Worm (Caenorhabditis elegans) whole organism, late embryonic: Measurements from ENCODE around the gene clec-226.

Source experiments
- K09A11.1 ChIP-seq: sonication (generic microtip); optimal IDR thresholded peaks from 2 replicates; lab custom pipeline; 2017; ENCODE audit warnings: antibody characterized with exemption, mild to moderate bottlenecking, missing genetic modification characterization, missing compliant biosample characterization; ENCODE audit not compliant: insufficient read depth
- Y22D7AL.16 ChIP-seq: sonication (generic microtip); optimal IDR thresholded peaks from 2 replicates; lab custom pipeline; 2016; ENCODE audit warnings: missing genetic modification characterization, missing compliant biosample characterization
- ahr-1 ChIP-seq: sonication (generic microtip); optimal IDR thresholded peaks from 2 replicates; lab custom pipeline; 2016; ENCODE audit warnings: missing genetic modification characterization, missing compliant biosample characterization
- ama-1 ChIP-seq: fragments of 150-350 bp; optimal IDR thresholded peaks from 2 replicates; lab custom pipeline; 2014
- ceh-19 ChIP-seq: fragments of 200-800 bp; sonication (Bioruptor generic); optimal IDR thresholded peaks from 2 replicates; lab custom pipeline; 2018; ENCODE audit warnings: mild to moderate bottlenecking, missing genetic modification characterization, missing compliant biosample characterization
- ceh-22 ChIP-seq: sonication (generic microtip); optimal IDR thresholded peaks from 2 replicates; lab custom pipeline; 2017; ENCODE audit warnings: missing biosample characterization, missing genetic modification characterization
- ceh-31 ChIP-seq: sonication (generic microtip); optimal IDR thresholded peaks from 2 replicates; lab custom pipeline; 2016; ENCODE audit warnings: missing genetic modification characterization, missing compliant biosample characterization
- ceh-45 ChIP-seq: fragments of 200-800 bp; sonication (Bioruptor generic); IDR thresholded peaks from 2 replicates; pipeline ENCODE4 v1.3.6; 2022; ENCODE audit warnings: missing genetic modification reagents, missing genetic modification characterization, missing compliant biosample characterization
- ceh-48 ChIP-seq: sonication (generic microtip); optimal IDR thresholded peaks from 2 replicates; lab custom pipeline; 2016; ENCODE audit warnings: missing genetic modification characterization, inconsistent platforms, missing compliant biosample characterization
- ceh-6 ChIP-seq: fragments of 200-800 bp; sonication (Bioruptor generic); optimal IDR thresholded peaks from 2 replicates; lab custom pipeline; 2018; ENCODE audit warnings: mild to moderate bottlenecking, missing genetic modification characterization, missing compliant biosample characterization
- dmd-4 ChIP-seq: sonication (generic microtip); optimal IDR thresholded peaks from 2 replicates; lab custom pipeline; 2016; ENCODE audit warnings: borderline replicate concordance, missing genetic modification characterization, missing compliant biosample characterization
- dve-1 ChIP-seq: sonication (generic microtip); optimal IDR thresholded peaks from 2 replicates; lab custom pipeline; 2017; ENCODE audit warnings: antibody characterized with exemption, mild to moderate bottlenecking, missing genetic modification characterization, missing compliant biosample characterization
- elt-4 ChIP-seq: sonication (generic microtip); optimal IDR thresholded peaks from 2 replicates; lab custom pipeline; 2016; ENCODE audit warnings: missing genetic modification characterization, missing compliant biosample characterization
- fkh-10 ChIP-seq: fragments of 150-350 bp; optimal IDR thresholded peaks from 2 replicates; lab custom pipeline; 2014; ENCODE audit warnings: missing biosample characterization, missing genetic modification reagents, missing genetic modification characterization
- fkh-6 ChIP-seq: sonication (generic microtip); optimal IDR thresholded peaks from 2 replicates; lab custom pipeline; 2016; ENCODE audit warnings: missing genetic modification characterization, missing compliant biosample characterization
- gmeb-2 ChIP-seq: sonication (generic microtip); optimal IDR thresholded peaks from 2 replicates; lab custom pipeline; 2016; ENCODE audit warnings: missing genetic modification characterization, inconsistent platforms, missing compliant biosample characterization
- hlh-30 ChIP-seq: sonication (generic microtip); optimal IDR thresholded peaks from 2 replicates; lab custom pipeline; 2017; ENCODE audit warnings: antibody characterized with exemption, missing genetic modification characterization, missing compliant biosample characterization; ENCODE audit not compliant: insufficient read depth
- hlh-6 ChIP-seq: sonication (generic microtip); optimal IDR thresholded peaks from 2 replicates; lab custom pipeline; 2016; ENCODE audit warnings: missing genotype, missing genetic modification characterization, missing compliant biosample characterization
- hlh-8 ChIP-seq: sonication (generic microtip); optimal IDR thresholded peaks from 2 replicates; lab custom pipeline; 2016; ENCODE audit warnings: missing genotype, missing genetic modification characterization, missing compliant biosample characterization
- nhr-11 ChIP-seq: fragments of 150-350 bp; optimal IDR thresholded peaks from 2 replicates; lab custom pipeline; 2014; ENCODE audit warnings: missing biosample characterization, missing genetic modification characterization
- nhr-232 ChIP-seq: sonication (generic microtip); optimal IDR thresholded peaks from 2 replicates; lab custom pipeline; 2016; ENCODE audit warnings: missing genetic modification characterization, missing compliant biosample characterization
- npax-4 ChIP-seq: sonication (generic microtip); optimal IDR thresholded peaks from 2 replicates; lab custom pipeline; 2016; ENCODE audit warnings: missing genetic modification characterization, missing compliant biosample characterization
- odd-2 ChIP-seq: sonication (generic microtip); optimal IDR thresholded peaks from 2 replicates; lab custom pipeline; 2017; ENCODE audit warnings: antibody characterized with exemption, mild to moderate bottlenecking, missing genetic modification characterization, missing compliant biosample characterization
- pag-3 ChIP-seq: sonication (generic microtip); optimal IDR thresholded peaks from 2 replicates; lab custom pipeline; 2016; ENCODE audit warnings: missing compliant biosample characterization, missing genetic modification characterization, borderline replicate concordance
- pat-9 ChIP-seq: fragments of 200-800 bp; sonication (Bioruptor generic); optimal IDR thresholded peaks from 2 replicates; lab custom pipeline; 2018; ENCODE audit warnings: mild to moderate bottlenecking, missing genetic modification characterization, moderate library complexity, missing compliant biosample characterization
- pax-1 ChIP-seq: fragments of 150-350 bp; optimal IDR thresholded peaks from 2 replicates; lab custom pipeline; 2014; ENCODE audit warnings: missing biosample characterization, missing genetic modification characterization
- pha-2 ChIP-seq: sonication (generic microtip); optimal IDR thresholded peaks from 2 replicates; lab custom pipeline; 2017; ENCODE audit warnings: mild to moderate bottlenecking, missing genetic modification characterization, missing compliant biosample characterization
- pha-4 ChIP-seq: fragments of 150-350 bp; optimal IDR thresholded peaks from 2 replicates; lab custom pipeline; 2018; ENCODE audit warnings: missing biosample characterization, missing genetic modification reagents, missing genetic modification characterization
- pqm-1 ChIP-seq: sonication (generic microtip); optimal IDR thresholded peaks from 2 replicates; lab custom pipeline; 2016; ENCODE audit warnings: missing genetic modification characterization, missing compliant biosample characterization
- pros-1 ChIP-seq: fragments of 150-350 bp; optimal IDR thresholded peaks from 2 replicates; lab custom pipeline; 2014; ENCODE audit warnings: missing biosample characterization, missing genetic modification reagents, missing genetic modification characterization
- rnt-1 ChIP-seq: sonication (generic microtip); optimal IDR thresholded peaks from 2 replicates; lab custom pipeline; 2016; ENCODE audit warnings: missing genetic modification characterization, missing compliant biosample characterization
- sox-2 ChIP-seq: fragments of 200-800 bp; sonication (Bioruptor generic); IDR thresholded peaks from 2 replicates; pipeline ENCODE4 v1.3.6; 2022; ENCODE audit warnings: missing genetic modification reagents, missing genetic modification characterization, missing compliant biosample characterization
- sox-4 ChIP-seq: sonication (generic microtip); optimal IDR thresholded peaks from 2 replicates; lab custom pipeline; 2017; ENCODE audit warnings: mild to moderate bottlenecking, missing genetic modification characterization, inconsistent platforms, missing compliant biosample characterization
- syd-9 ChIP-seq: sonication (generic microtip); optimal IDR thresholded peaks from 2 replicates; lab custom pipeline; 2016; ENCODE audit warnings: mild to moderate bottlenecking, missing genetic modification characterization, moderate library complexity, missing compliant biosample characterization
- tbx-7 ChIP-seq: sonication (generic microtip); optimal IDR thresholded peaks from 2 replicates; lab custom pipeline; 2016; ENCODE audit warnings: missing genotype, missing genetic modification characterization, missing compliant biosample characterization
- ttx-3 ChIP-seq: sonication (generic microtip); optimal IDR thresholded peaks from 2 replicates; lab custom pipeline; 2016; ENCODE audit warnings: missing genetic modification reagents, missing genetic modification characterization, missing compliant biosample characterization
- unc-55 ChIP-seq: sonication (generic microtip); optimal IDR thresholded peaks from 2 replicates; lab custom pipeline; 2017; ENCODE audit warnings: missing biosample characterization, missing genetic modification reagents, missing genetic modification characterization

The clec-226 gene

ce11 chrV:13963279-13963976, 16.7 kb downstream of the clec-226 start, which contains the start of gene sao-1:
Gene sao-1 (plus strand): TSS chrV:13963926.
- no peak for TF ChIP-seq pax-1 (tag; lab: Kevin White, UChicago)
- TF ChIP-seq elt-4 (tag; lab: Kevin White, UChicago) = no peak
- TF ChIP-seq pat-9 (tag; lab: Kevin White, UChicago) = no peak
- TF ChIP-seq odd-2 (tag; lab: Kevin White, UChicago) = no peak
- TF ChIP-seq fkh-6 (tag; lab: Kevin White, UChicago) = no peak
- TF ChIP-seq hlh-8 (tag; lab: Kevin White, UChicago) = no peak
- TF ChIP-seq pha-4 (tag; lab: Kevin White, UChicago) = no peak
- TF ChIP-seq ceh-45 (GFP tag; lab: Robert Waterston, UW) = no peak
- no peak for TF ChIP-seq dve-1 (tag; lab: Kevin White, UChicago)
- no peak for TF ChIP-seq ceh-6
- TF ChIP-seq npax-4 (tag; lab: Kevin White, UChicago) = no peak
- TF ChIP-seq ceh-31 = no peak
- TF ChIP-seq ahr-1 (tag; lab: Kevin White, UChicago) = no peak
- no peak for TF ChIP-seq gmeb-2 (tag; lab: Kevin White, UChicago)
- no peak for TF ChIP-seq ceh-19 (GFP tag; lab: Kevin White, UChicago)

- TF ChIP-seq dmd-4 (tag; lab: Kevin White, UChicago) = no peak
- no peak for TF ChIP-seq ama-1 (lab: Kevin White, UChicago)
- TF ChIP-seq sox-2 = no peak
- no peak for TF ChIP-seq ceh-22 (tag; lab: Kevin White, UChicago)
- TF ChIP-seq pax-1 (tag; lab: Kevin White, UChicago) = no peak
- TF ChIP-seq hlh-30 (tag; lab: Kevin White, UChicago) = no peak
- TF ChIP-seq ttx-3 (tag; lab: Kevin White, UChicago) = no peak
- TF ChIP-seq ceh-48 (tag; lab: Kevin White, UChicago) = no peak
These were observed 34.0 kb downstream of the clec-226 start, which contains the start of gene eol-1 for ce11 chrV:13980807-13981206. Gene eol-1 (minus strand): TSS chrV:13980907.

- TF ChIP-seq nhr-11 (no peak), rnt-1 (tag; lab: Kevin White, UChicago) (no peak), ttx-3 (tag; lab: Kevin White, UChicago) (no peak), ceh-31 (no peak), sox-2 (no peak), unc-55 (GFP tag; lab: Kevin White, UChicago) (no peak), Y22D7AL.16 (no peak), pag-3 (no peak), K09A11.1 (tag; lab: Kevin White, UChicago) (no peak), nhr-232 (no peak), pqm-1 (tag; lab: Kevin White, UChicago) (no peak), ceh-48 (tag; lab: Kevin White, UChicago) (no peak), pha-2 (tag; lab: Kevin White, UChicago) (no peak), hlh-6 (no peak), sox-4 (tag; lab: Kevin White, UChicago) (no peak), syd-9 (tag; lab: Kevin White, UChicago) (no peak), tbx-7 (tag; lab: Kevin White, UChicago) (no peak), elt-4 (tag; lab: Kevin White, UChicago) (no peak), pros-1 (tag; lab: Kevin White, UChicago) (no peak), fkh-10 (GFP tag; lab: Kevin White, UChicago) (no peak)
These were observed 34.9 kb downstream of the clec-226 start for ce11 chrV:13981677-13982076.
